In genomic region chrII:1088527-1089230, ce11 we compare ENCODE assay signal across 1 worm cellular context.
A peak's percentile ranks its signal among the peaks of the same experiment; 100 is the strongest.
TF ChIP-seq lines count a peak whose summit lies in the region.

No protein-coding gene starts in this region.

TF ChIP-seq in whole organism, L1 larva, 84 proteins besides CTCF, POLR2A, EP300 and RAD21 (continued from another document):
- TF ChIP-seq irx-1 (tag; optimal IDR thresholded peaks at IDR 0.05; lab: Kevin White, UChicago) = no peak
- TF ChIP-seq nhr-76 (tag; optimal IDR thresholded peaks at IDR 0.05; lab: Kevin White, UChicago) = no peak
- TF ChIP-seq fkh-10 (GFP tag; optimal IDR thresholded peaks at IDR 0.05; lab: Kevin White, UChicago) = no peak
- TF ChIP-seq aly-2 (tag; optimal IDR thresholded peaks at IDR 0.05; lab: Kevin White, UChicago) = no peak
- no peak for TF ChIP-seq lin-39 (tag; optimal IDR thresholded peaks at IDR 0.05; lab: Kevin White, UChicago)
- TF ChIP-seq ces-1 (GFP tag; optimal IDR thresholded peaks at IDR 0.05; lab: Kevin White, UChicago) = no peak
- TF ChIP-seq vab-15 (tag; optimal IDR thresholded peaks at IDR 0.05; lab: Kevin White, UChicago) = no peak
- 0 out of 2 replicates have a peak, but pooled peaks have one; percentile 35 for TF ChIP-seq grh-1 (GFP tag; IDR thresholded peaks at IDR 0.05; lab: Robert Waterston, UW)
- no peak for TF ChIP-seq isw-1 (GFP tag; IDR thresholded peaks at IDR 0.05; lab: Robert Waterston, UW)
- TF ChIP-seq nhr-12 (tag; optimal IDR thresholded peaks at IDR 0.05; lab: Kevin White, UChicago) = no peak
- no peak for TF ChIP-seq alr-1 (tag; optimal IDR thresholded peaks at IDR 0.05; lab: Kevin White, UChicago; ENCODE audit: borderline replicate concordance)
TF ChIP-seq in whole organism, L1 larva: peak in this region for 6.
